Fruit fly (Drosophila melanogaster) whole organism: ENCODE results near the gene Kdm5.

ENCODE experiments used
- CG8478 ChIP-seq: fragments of >200 bp; optimal IDR thresholded peaks from 2 replicates; lab custom pipeline; 2018; ENCODE audit warnings: inconsistent platforms
- Dll ChIP-seq: fragments of >200 bp; optimal IDR thresholded peaks from 2 replicates; lab custom pipeline; 2017
- EcR ChIP-seq, 2 experiments: fragments of >200 bp; optimal IDR thresholded peaks; 2 replicates each; lab custom pipeline; 2017; ENCODE audit warnings: missing biosample characterization in 2 of 2, missing genetic modification characterization in 2 of 2, missing genetic modification reagents in 2 of 2
- pan ChIP-seq: fragments of >200 bp; optimal IDR thresholded peaks from 2 replicates; lab custom pipeline; 2017
- psq ChIP-seq: fragments of >200 bp; optimal IDR thresholded peaks from 2 replicates; lab custom pipeline; 2017
- usp ChIP-seq: fragments of >200 bp; optimal IDR thresholded peaks from 2 replicates; lab custom pipeline; 2017; ENCODE audit warnings: missing biosample characterization, missing genetic modification characterization, mixed read lengths

Kdm5 gene

dm6 chr2L:6028712-6029111 lies 29.4 kb upstream of the Kdm5 start:
- TF ChIP-seq Dll (lab: Kevin White, UChicago) (no peak), EcR (GFP tag; optimal IDR thresholded peaks at IDR 0.05; lab: Kevin White, UChicago) (no peak)

dm6 chr2L:6024345-6024907 lies 25.1 kb upstream of the Kdm5 start, which contains the start of gene CG9107:
TSS of gene CG9107 (minus strand) at chr2L:6024539.
- TF ChIP-seq psq (no peak), CG8478 (no peak), Dll (lab: Kevin White, UChicago) (no peak), usp (no peak), EcR (GFP tag; optimal IDR thresholded peaks at IDR 0.05; lab: Kevin White, UChicago) (no peak), pan (lab: Kevin White, UChicago) (no peak)

dm6 chr2L:6022793-6023192 lies 23.5 kb upstream of the Kdm5 start:
- TF ChIP-seq psq (no peak), EcR (GFP tag; optimal IDR thresholded peaks at IDR 0.05; lab: Kevin White, UChicago) (no peak), CG8478 (no peak), Dll (lab: Kevin White, UChicago) (no peak), usp (no peak), pan (lab: Kevin White, UChicago) (no peak)

DNA sequence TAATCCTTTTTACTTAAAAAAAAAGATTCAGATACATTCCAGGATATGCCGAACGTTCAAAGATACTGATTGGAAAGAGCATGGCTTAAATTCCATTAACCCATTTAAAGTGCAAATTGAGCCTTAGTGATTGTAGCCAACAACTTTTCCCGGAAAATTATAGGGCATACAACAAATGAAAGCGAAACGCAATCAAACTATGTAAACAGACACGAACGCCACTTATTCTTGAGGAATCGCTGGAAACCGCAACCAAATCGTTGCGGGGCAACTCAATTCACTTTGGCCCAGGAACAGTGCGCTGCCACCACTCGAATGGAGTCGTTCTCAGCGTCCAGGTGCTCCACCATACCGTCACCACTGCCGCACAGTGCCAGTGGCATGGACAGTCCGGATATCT lies 21.2 kb upstream of the Kdm5 start, which contains the start of gene CG13996:
Gene CG13996, plus strand, starts transcription at position 301 of the 400 bp plus-strand sequence.
- no peak for TF ChIP-seq EcR (GFP tag; optimal IDR thresholded peaks at IDR 0.05; lab: Kevin White, UChicago)
- no peak for TF ChIP-seq usp
- TF ChIP-seq Dll (lab: Kevin White, UChicago): no peak
- TF ChIP-seq pan (lab: Kevin White, UChicago): no peak
- no peak for TF ChIP-seq psq
- TF ChIP-seq CG8478: no peak

DNA sequence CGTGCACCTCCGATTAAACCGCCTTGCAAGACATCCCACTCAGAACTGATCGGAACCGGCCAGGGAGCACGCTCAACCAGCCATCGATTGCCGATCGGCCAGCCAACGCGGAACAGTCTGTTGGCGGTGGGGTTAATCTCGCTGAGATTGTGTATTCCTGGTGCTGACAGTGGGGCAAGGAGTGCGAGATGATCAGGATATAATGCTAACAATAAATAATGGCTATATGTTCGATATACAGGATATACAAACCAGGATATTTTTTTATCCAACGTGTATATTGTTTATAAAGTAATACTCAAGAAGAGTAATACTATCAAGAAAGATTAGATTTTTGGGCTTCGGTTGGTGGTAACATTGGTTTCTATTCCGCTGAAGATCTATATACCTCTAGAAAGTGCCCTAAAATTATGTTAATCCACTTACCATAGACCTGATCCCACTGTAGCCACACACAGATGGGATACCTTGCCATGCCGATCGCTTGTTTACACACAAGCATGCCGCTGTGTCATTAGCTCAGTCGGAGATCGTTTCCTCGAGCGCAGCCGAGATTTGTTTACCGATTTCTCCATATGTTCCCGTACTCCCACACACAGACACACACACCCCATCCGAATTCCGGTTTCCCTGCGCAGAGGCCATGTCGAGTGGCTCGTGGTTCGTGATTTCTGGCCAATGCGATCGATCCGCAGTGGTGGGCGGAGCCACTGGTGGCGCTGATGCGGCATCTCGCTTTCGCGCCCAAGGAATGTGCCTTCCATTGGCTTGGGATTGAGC lies 20.2 kb upstream of the Kdm5 start, which contains the start of gene H2.0:
Gene H2.0, minus strand, starts transcription at position 51 of the 780 bp plus-strand sequence.
- no peak for TF ChIP-seq usp
- no peak for TF ChIP-seq psq
- TF ChIP-seq pan (lab: Kevin White, UChicago): no peak

- TF ChIP-seq Dll (lab: Kevin White, UChicago) (no peak), psq (no peak)
Observed at dm6 chr2L:6013071-6013417, 13.7 kb upstream of the Kdm5 start.

DNA sequence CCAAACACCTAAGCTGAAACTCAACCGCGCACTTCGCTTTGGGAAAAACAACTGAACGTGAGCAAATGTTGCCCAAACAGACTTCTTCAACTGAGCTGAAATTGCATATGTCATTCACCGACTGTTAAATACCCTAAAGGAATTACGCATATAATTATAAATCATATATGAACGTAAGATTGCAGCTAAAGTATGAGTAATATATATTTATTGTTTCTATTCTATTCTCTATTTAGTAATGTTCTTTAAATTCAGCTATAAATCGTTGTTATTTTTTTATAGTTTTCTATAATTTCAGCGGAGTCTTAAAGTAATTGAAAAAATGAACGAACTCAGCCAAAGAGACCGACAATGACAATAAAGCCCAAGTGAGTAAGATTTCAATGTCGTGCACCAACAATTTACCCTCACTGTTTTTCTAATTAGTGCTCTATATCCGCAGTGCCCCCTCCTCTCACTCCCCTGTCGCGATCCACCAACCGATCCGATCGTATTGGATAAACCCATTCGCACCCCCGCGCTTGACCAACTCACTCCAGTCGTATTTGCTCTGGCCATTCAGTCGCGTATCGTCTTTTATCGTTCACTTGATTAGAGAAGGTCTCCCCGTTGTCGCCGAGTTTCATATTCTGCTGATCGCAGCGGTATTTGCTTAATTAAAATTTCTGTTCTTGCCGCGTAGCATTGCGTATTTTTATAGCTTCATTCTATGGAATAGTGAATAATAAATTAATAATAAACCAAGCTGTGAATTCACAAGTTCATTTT lies 13.2 kb upstream of the Kdm5 start, which contains the start of gene CG9098:
Gene CG9098, minus strand, starts transcription at position 36 of the 768 bp plus-strand sequence.
- TF ChIP-seq CG8478 (no peak), Dll (lab: Kevin White, UChicago) (no peak), usp (no peak), psq (no peak), EcR (GFP tag; optimal IDR thresholded peaks at IDR 0.05; lab: Kevin White, UChicago) (no peak), pan (lab: Kevin White, UChicago) (no peak)

dm6 chr2L:6006508-6007232 lies 7.4 kb upstream of the Kdm5 start, which contains the start of gene Gal:
TSS of gene Gal (minus strand) at chr2L:6006827.
- TF ChIP-seq Dll (lab: Kevin White, UChicago): no peak
- TF ChIP-seq EcR (GFP tag; optimal IDR thresholded peaks at IDR 0.05; lab: Kevin White, UChicago): no peak
- TF ChIP-seq pan (lab: Kevin White, UChicago): no peak
- no peak for TF ChIP-seq usp
- no peak for TF ChIP-seq CG8478
- TF ChIP-seq psq: no peak

- TF ChIP-seq pan (lab: Kevin White, UChicago) (no peak), CG8478 (no peak), Dll (lab: Kevin White, UChicago) (no peak), usp (no peak), EcR (GFP tag; optimal IDR thresholded peaks at IDR 0.05; lab: Kevin White, UChicago) (no peak), psq (no peak)
Observed at dm6 chr2L:6000065-6000464, 764 bp upstream of the Kdm5 start, which contains the start of gene Tsp26A. TSS of gene Tsp26A (plus strand) at chr2L:6000228.

- TF ChIP-seq psq (no peak), CG8478 (no peak), Dll (lab: Kevin White, UChicago) (no peak), pan (lab: Kevin White, UChicago) (no peak), EcR (GFP tag; optimal IDR thresholded peaks at IDR 0.05; lab: Kevin White, UChicago) (no peak), usp (no peak)
Observed at dm6 chr2L:5998383-5998782, 918 bp downstream of the Kdm5 start.

DNA sequence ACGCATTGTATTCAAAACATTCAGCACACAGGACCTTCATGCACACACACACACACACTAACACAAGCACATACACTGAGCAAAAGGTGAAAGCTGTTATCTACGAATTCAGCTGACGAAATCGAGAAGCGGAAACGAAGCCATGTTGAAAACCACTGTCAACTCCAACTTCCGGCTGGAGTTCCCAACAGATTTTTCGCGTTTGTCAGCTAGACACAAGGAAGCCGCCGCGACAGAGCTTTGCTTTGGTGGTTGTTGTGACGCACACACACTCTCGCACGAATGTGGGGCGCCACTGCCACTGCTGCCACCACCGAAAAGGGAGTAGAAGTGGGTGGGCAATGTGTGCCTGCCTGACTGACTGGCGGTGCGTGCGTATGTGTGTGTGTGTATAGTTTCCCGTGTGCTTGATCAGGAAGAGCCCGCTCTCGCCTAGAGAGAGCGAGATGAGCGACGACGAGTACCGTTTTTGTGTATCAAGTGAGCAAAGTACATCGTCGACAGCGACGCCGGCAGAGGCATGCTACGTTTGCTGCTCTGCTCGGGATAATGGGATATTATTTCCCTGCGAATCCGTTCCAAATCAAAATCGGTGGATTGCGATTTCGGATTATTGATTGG lies 1.6 kb downstream of the Kdm5 start:
- TF ChIP-seq Dll (lab: Kevin White, UChicago): peak; percentile 62
- TF ChIP-seq CG8478: no peak

dm6 chr2L:5990447-5990846 lies 8.9 kb downstream of the Kdm5 start:
- TF ChIP-seq CG8478 (no peak), Dll (lab: Kevin White, UChicago) (no peak), EcR (GFP tag; optimal IDR thresholded peaks at IDR 0.05; lab: Kevin White, UChicago) (no peak), usp (no peak), pan (lab: Kevin White, UChicago) (no peak), psq (no peak)
